Worm (Caenorhabditis elegans) whole organism, midembryonic: ENCODE results near the gene K08D9.2.

Experiments used
- T22C8.4 ChIP-seq: fragments of 200-800 bp; sonication (Bioruptor generic); IDR thresholded peaks from 2 replicates; pipeline ENCODE4 v1.3.6; 2022; ENCODE audit warnings: missing genetic modification characterization, missing compliant biosample characterization
- cog-1 ChIP-seq: sonication (generic microtip); optimal IDR thresholded peaks from 2 replicates; lab custom pipeline; 2016; ENCODE audit warnings: missing genetic modification characterization, missing compliant biosample characterization
- flt-1 ChIP-seq: fragments of 200-800 bp; sonication (Bioruptor generic); IDR thresholded peaks from 2 replicates; pipeline ENCODE4 v1.3.6; 2022; ENCODE audit warnings: missing genetic modification characterization, missing compliant biosample characterization
- klf-2 ChIP-seq: fragments of 200-800 bp; sonication (Bioruptor generic); conservative IDR thresholded peaks from 2 replicates; pipeline ENCODE4 v1.3.6; 2022; ENCODE audit warnings: missing genetic modification reagents, missing genetic modification characterization, missing compliant biosample characterization
- med-1 ChIP-seq: sonication (generic microtip); optimal IDR thresholded peaks from 2 replicates; lab custom pipeline; 2017; ENCODE audit warnings: missing genetic modification characterization, mild to moderate bottlenecking, missing compliant biosample characterization, antibody characterized with exemption, missing genetic modification reagents; ENCODE audit not compliant: insufficient read depth
- ref-1 ChIP-seq: fragments of 200-800 bp; sonication (Bioruptor generic); conservative IDR thresholded peaks from 2 replicates; pipeline ENCODE4 v1.3.6; 2022; ENCODE audit warnings: missing genetic modification reagents, missing genetic modification characterization, missing compliant biosample characterization
- tab-1 ChIP-seq: fragments of 200-800 bp; sonication (Bioruptor generic); IDR thresholded peaks from 2 replicates; pipeline ENCODE4 v1.3.6; 2022; ENCODE audit warnings: missing genetic modification characterization, missing compliant biosample characterization
- ztf-23 ChIP-seq: fragments of 200-800 bp; sonication (Bioruptor generic); IDR thresholded peaks from 2 replicates; pipeline ENCODE4 v1.3.6; 2022; ENCODE audit warnings: missing genetic modification reagents, missing genetic modification characterization, missing compliant biosample characterization
- ztf-29 ChIP-seq: fragments of 200-800 bp; sonication (Bioruptor generic); IDR thresholded peaks from 2 replicates; pipeline ENCODE4 v1.3.6; 2022; ENCODE audit warnings: missing genetic modification reagents, missing genetic modification characterization, missing compliant biosample characterization

Gene K08D9.2

DNA sequence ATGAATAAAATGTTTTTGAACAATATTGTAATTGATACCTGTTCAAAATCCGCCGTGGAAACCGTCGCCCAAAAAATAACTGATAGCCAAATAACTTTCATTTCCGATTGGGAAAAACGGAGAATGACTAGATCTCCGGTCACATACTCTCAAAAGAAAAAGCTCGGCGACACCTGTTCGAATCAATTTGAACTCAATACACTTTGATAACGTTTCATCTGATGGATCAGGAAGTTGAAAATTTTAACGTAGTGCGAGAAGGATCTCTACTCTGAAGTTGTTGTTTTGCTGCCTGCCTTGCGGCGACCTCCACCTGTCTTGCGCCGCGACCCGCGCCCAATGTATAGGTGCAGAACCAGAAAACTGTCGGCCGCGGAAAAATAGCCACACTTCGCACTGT, 45.7 kb downstream of the K08D9.2 start, which contains the start of gene T28A11.20:
T28A11.20 (minus strand) TSS at position 101 of the 400 bp plus-strand sequence.
- TF ChIP-seq ref-1 (no peak), med-1 (GFP tag; lab: Kevin White, UChicago) (no peak), flt-1 (GFP tag; lab: Robert Waterston, UW) (no peak), ztf-23 (GFP tag; lab: Robert Waterston, UW) (no peak), ztf-29 (no peak), tab-1 (GFP tag; lab: Robert Waterston, UW) (no peak), klf-2 (GFP tag; lab: Robert Waterston, UW) (no peak), T22C8.4 (GFP tag; lab: Robert Waterston, UW) (no peak), cog-1 (tag; lab: Kevin White, UChicago) (no peak)

DNA sequence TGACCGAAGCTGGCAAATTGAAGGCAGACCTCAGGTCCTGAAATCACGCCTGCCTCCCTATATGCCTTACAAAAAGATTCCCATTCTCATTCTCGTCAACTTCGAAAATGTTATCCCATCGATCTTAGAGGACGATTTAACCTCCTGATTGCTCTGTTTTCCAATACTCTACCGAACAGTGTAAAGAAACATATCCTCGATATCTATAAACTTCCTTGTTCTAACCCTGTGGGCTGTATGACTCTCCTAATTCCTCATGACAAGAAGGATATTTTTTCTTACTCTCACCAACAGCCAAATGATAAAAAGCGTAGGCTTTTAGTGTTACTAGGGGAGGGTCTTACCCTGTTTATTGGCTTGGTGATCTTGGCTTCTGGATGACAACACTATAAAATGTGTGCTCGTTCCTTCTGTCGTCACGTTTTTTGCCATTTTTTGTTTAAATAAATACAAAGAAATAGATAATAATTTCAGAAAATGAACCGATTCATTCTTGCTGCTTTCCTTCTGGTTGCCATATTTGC, 46.2 kb downstream of the K08D9.2 start, which contains the start of gene T28A11.4:
T28A11.4 (plus strand) TSS at position 474 of the 524 bp plus-strand sequence.
- TF ChIP-seq cog-1 (tag; lab: Kevin White, UChicago), result no peak
- TF ChIP-seq klf-2 (GFP tag; lab: Robert Waterston, UW), result no peak
- no peak for TF ChIP-seq ztf-23 (GFP tag; lab: Robert Waterston, UW)
- no peak for TF ChIP-seq ref-1
- TF ChIP-seq tab-1 (GFP tag; lab: Robert Waterston, UW), result no peak
- TF ChIP-seq ztf-29, result no peak
- no peak for TF ChIP-seq T22C8.4 (GFP tag; lab: Robert Waterston, UW)
- no peak for TF ChIP-seq med-1 (GFP tag; lab: Kevin White, UChicago)
- TF ChIP-seq flt-1 (GFP tag; lab: Robert Waterston, UW), result no peak

DNA sequence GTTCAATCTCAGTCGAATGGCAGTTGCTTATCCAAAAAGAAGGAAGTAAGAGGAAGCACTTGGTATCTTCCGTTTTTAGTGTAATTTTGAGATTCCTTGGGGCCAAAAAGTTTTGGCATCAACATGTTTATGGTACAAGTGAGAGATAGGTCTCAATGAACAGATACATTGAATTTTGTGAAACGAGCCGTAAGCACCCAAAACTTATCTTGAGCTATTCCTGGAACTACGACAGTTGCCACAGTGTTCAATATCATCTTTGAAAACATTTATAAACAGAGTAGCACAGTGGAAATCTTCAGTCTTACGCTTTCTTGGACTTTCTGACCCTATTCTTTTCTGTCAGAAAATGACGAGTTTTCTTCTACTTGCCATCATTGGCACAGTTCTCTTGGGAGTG, 47.6 kb downstream of the K08D9.2 start, which contains the start of gene T28A11.3:
T28A11.3 (plus strand) TSS at position 301 of the 400 bp plus-strand sequence.
- TF ChIP-seq ref-1 (no peak), med-1 (GFP tag; lab: Kevin White, UChicago) (no peak), T22C8.4 (GFP tag; lab: Robert Waterston, UW) (no peak), cog-1 (tag; lab: Kevin White, UChicago) (no peak), ztf-23 (GFP tag; lab: Robert Waterston, UW) (no peak), klf-2 (GFP tag; lab: Robert Waterston, UW) (no peak), ztf-29 (no peak), flt-1 (GFP tag; lab: Robert Waterston, UW) (no peak), tab-1 (GFP tag; lab: Robert Waterston, UW) (no peak)

DNA sequence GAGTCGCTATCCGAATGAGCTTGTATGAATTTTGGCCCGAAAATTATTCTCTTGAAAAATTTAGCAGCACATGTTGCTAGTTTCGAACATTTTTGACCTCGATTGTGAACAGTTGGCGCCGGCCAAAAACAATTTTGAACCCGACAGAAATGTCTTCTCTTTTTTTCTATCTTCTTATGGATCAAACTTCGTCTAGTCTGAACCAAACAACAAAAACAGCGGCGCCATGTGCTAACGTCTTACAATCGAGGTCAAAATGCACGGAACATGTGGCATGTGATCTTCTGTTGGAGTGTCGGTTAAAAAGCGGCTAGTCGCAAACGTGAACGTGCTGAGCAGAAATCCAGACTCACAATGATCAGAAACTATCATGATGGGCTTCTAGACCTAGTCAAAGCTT, 48.7 kb downstream of the K08D9.2 start:
- TF ChIP-seq cog-1 (tag; lab: Kevin White, UChicago) (no peak), med-1 (GFP tag; lab: Kevin White, UChicago) (no peak), tab-1 (GFP tag; lab: Robert Waterston, UW) (no peak), flt-1 (GFP tag; lab: Robert Waterston, UW) (no peak)

DNA sequence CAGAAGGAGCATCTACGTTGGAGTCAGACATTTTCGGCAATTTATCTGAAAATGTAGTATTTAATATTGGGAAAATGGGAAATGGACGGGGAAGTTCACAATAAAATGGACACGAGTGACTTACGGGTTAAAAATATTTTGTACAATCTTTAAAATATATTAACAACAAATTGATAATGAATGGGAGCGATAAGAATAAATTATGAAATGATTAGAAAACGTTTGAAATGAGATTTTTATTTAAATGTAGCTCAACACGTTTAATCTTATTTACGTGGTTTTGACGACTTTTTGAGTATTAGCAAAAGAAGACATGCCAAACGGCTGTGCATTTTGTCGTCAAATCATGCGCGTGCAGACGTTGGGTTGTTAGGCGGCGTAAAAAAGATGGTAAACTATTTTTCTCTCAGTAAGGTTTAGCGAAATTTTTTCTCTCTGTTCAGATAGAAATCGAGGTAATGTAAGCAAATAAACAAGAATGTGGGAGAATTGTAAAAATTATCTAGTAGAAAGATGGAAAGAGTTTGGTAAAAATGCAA, 50.7 kb downstream of the K08D9.2 start, which contains the start of gene fbxa-64:
fbxa-64 (minus strand) TSS at position 51 of the 539 bp plus-strand sequence.
- TF ChIP-seq ref-1 (no peak), ztf-29 (no peak), flt-1 (GFP tag; lab: Robert Waterston, UW) (no peak), klf-2 (GFP tag; lab: Robert Waterston, UW) (no peak), ztf-23 (GFP tag; lab: Robert Waterston, UW) (no peak), cog-1 (tag; lab: Kevin White, UChicago) (no peak), med-1 (GFP tag; lab: Kevin White, UChicago) (no peak), tab-1 (GFP tag; lab: Robert Waterston, UW) (no peak), T22C8.4 (GFP tag; lab: Robert Waterston, UW) (no peak)

DNA sequence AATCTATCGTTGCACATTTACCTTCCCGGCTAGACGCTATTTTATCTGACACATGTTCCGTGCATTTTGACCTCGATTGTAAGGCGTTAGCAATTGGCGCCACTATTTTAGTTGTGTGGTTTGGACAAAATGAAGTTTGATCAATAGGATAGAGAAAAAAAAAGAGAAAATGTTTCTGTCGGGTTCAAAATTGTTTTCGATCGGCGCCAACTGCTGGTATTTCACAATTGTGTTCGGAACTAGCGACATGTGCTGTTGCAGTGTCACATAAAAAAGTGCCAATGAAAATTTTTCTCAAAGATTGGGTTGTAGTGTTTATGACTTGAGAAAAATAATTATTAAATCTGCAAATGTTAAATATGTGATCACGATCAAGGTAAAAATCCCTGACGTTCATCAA, 51.7 kb downstream of the K08D9.2 start:
- no peak for TF ChIP-seq tab-1 (GFP tag; lab: Robert Waterston, UW)
- TF ChIP-seq med-1 (GFP tag; lab: Kevin White, UChicago), result no peak
- no peak for TF ChIP-seq klf-2 (GFP tag; lab: Robert Waterston, UW)
- no peak for TF ChIP-seq cog-1 (tag; lab: Kevin White, UChicago)
- no peak for TF ChIP-seq ref-1
- no peak for TF ChIP-seq flt-1 (GFP tag; lab: Robert Waterston, UW)
- no peak for TF ChIP-seq ztf-29
- no peak for TF ChIP-seq T22C8.4 (GFP tag; lab: Robert Waterston, UW)
- TF ChIP-seq ztf-23 (GFP tag; lab: Robert Waterston, UW), result no peak
